Worm (Caenorhabditis elegans) whole organism, L4 larva: ENCODE results near the gene F14D7.18.
A peak's percentile ranks its signal among the peaks of the same experiment; 100 is the strongest.

Experiments
- F37D6.2 ChIP-seq: sonication (generic microtip); optimal IDR thresholded peaks from 2 replicates; lab custom pipeline; 2016; ENCODE audit warnings: mild to moderate bottlenecking, missing genetic modification characterization, missing compliant biosample characterization
- F49E8.2 ChIP-seq: sonication (generic microtip); optimal IDR thresholded peaks from 2 replicates; lab custom pipeline; 2016; ENCODE audit warnings: missing compliant biosample characterization, mild to moderate bottlenecking, missing genetic modification characterization, borderline replicate concordance
- T26A8.4 ChIP-seq: fragments of 200-800 bp; sonication (Bioruptor generic); IDR thresholded peaks from 2 replicates; pipeline ENCODE4 v1.3.6; 2022; ENCODE audit warnings: missing genetic modification characterization, missing compliant biosample characterization
- Y48G9A.11 ChIP-seq: fragments of 200-800 bp; sonication (Bioruptor generic); IDR thresholded peaks from 2 replicates; pipeline ENCODE4 v1.3.6; 2022; ENCODE audit warnings: missing genetic modification reagents, missing genetic modification characterization, missing compliant biosample characterization
- ZK337.2 ChIP-seq: fragments of 200-800 bp; sonication (Bioruptor generic); IDR thresholded peaks from 2 replicates; pipeline ENCODE4 v1.3.6; 2022; ENCODE audit warnings: missing genetic modification reagents, missing genetic modification characterization, missing compliant biosample characterization
- ama-1 ChIP-seq: fragments of 150-350 bp; optimal IDR thresholded peaks from 2 replicates; lab custom pipeline; 2014; ENCODE audit warnings: inconsistent platforms, mixed read lengths
- ceh-20 ChIP-seq: fragments of 200-800 bp; sonication (Bioruptor generic); IDR thresholded peaks from 2 replicates; pipeline ENCODE4 v1.3.6; 2022; ENCODE audit warnings: missing genetic modification reagents, missing genetic modification characterization, missing compliant biosample characterization
- ceh-62 ChIP-seq: sonication (generic microtip); optimal IDR thresholded peaks from 2 replicates; lab custom pipeline; 2017; ENCODE audit warnings: missing biosample characterization, missing genetic modification characterization
- daf-12 ChIP-seq: fragments of 150-350 bp; optimal IDR thresholded peaks from 2 replicates; lab custom pipeline; 2014; ENCODE audit warnings: missing biosample characterization, missing genetic modification reagents, missing genetic modification characterization
- dmd-8 ChIP-seq: fragments of 200-800 bp; sonication (Bioruptor generic); IDR thresholded peaks from 2 replicates; pipeline ENCODE4 v1.3.6; 2022; ENCODE audit warnings: missing genetic modification characterization, missing compliant biosample characterization
- gei-8 ChIP-seq: fragments of 200-800 bp; sonication (Bioruptor generic); optimal IDR thresholded peaks from 2 replicates; lab custom pipeline; 2018; ENCODE audit warnings: mild to moderate bottlenecking, missing genetic modification characterization, missing compliant biosample characterization
- hlh-11 ChIP-seq: fragments of 200-800 bp; sonication (Bioruptor generic); optimal IDR thresholded peaks from 2 replicates; lab custom pipeline; 2018; ENCODE audit warnings: mild to moderate bottlenecking, missing genetic modification characterization, missing compliant biosample characterization
- hlh-30 ChIP-seq: sonication (generic microtip); optimal IDR thresholded peaks from 2 replicates; lab custom pipeline; 2017; ENCODE audit warnings: antibody characterized with exemption, mild to moderate bottlenecking, missing genetic modification characterization, missing compliant biosample characterization; ENCODE audit not compliant: insufficient read depth
- lin-1 ChIP-seq: fragments of 200-800 bp; sonication (Bioruptor generic); IDR thresholded peaks from 2 replicates; pipeline ENCODE4 v1.3.6; 2022; ENCODE audit warnings: missing genetic modification reagents, missing genetic modification characterization, missing compliant biosample characterization
- lir-3 ChIP-seq: sonication (generic microtip); optimal IDR thresholded peaks from 2 replicates; lab custom pipeline; 2016; ENCODE audit warnings: mild to moderate bottlenecking, missing genetic modification characterization, missing compliant biosample characterization
- mep-1 ChIP-seq: fragments of 150-350 bp; sonication (generic microtip); optimal IDR thresholded peaks from 3 replicates; lab custom pipeline; 2014; ENCODE audit warnings: missing biosample characterization, missing genetic modification characterization
- mxl-2 ChIP-seq: fragments of 200-800 bp; sonication (Bioruptor generic); conservative IDR thresholded peaks from 2 replicates; pipeline ENCODE4 v1.3.6; 2022; ENCODE audit warnings: missing genetic modification reagents, missing genetic modification characterization, missing compliant biosample characterization
- nhr-10 ChIP-seq: fragments of 150-350 bp; optimal IDR thresholded peaks from 2 replicates; lab custom pipeline; 2014; ENCODE audit warnings: missing biosample characterization, missing genetic modification characterization
- nhr-102 ChIP-seq: sonication (generic microtip); optimal IDR thresholded peaks from 2 replicates; lab custom pipeline; 2016; ENCODE audit warnings: mild to moderate bottlenecking, missing genetic modification characterization, moderate library complexity, missing compliant biosample characterization
- nhr-11 ChIP-seq: fragments of 150-350 bp; optimal IDR thresholded peaks from 2 replicates; lab custom pipeline; 2014; ENCODE audit warnings: missing biosample characterization, missing genetic modification characterization
- nhr-237 ChIP-seq: sonication (generic microtip); optimal IDR thresholded peaks from 2 replicates; lab custom pipeline; 2017; ENCODE audit warnings: missing biosample characterization, missing genetic modification characterization
- nhr-25 ChIP-seq: sonication (generic microtip); optimal IDR thresholded peaks from 2 replicates; lab custom pipeline; 2017; ENCODE audit warnings: missing genetic modification characterization, mild to moderate bottlenecking, missing compliant biosample characterization, antibody characterized with exemption, moderate library complexity, borderline replicate concordance; ENCODE audit not compliant: insufficient read depth
- nhr-28 ChIP-seq: fragments of 150-350 bp; optimal IDR thresholded peaks from 2 replicates; lab custom pipeline; 2014; ENCODE audit warnings: missing biosample characterization, missing genetic modification characterization
- nhr-76 ChIP-seq: fragments of 150-350 bp; optimal IDR thresholded peaks from 2 replicates; lab custom pipeline; 2014; ENCODE audit warnings: missing biosample characterization, missing genetic modification characterization
- php-3 ChIP-seq: fragments of 200-800 bp; sonication (Bioruptor generic); IDR thresholded peaks from 2 replicates; pipeline ENCODE4 v1.3.6; 2022; ENCODE audit warnings: missing genetic modification reagents, missing genetic modification characterization, missing compliant biosample characterization
- rbr-2 ChIP-seq: sonication (generic microtip); optimal IDR thresholded peaks from 2 replicates; lab custom pipeline; 2016; ENCODE audit warnings: missing genotype, missing genetic modification characterization, missing compliant biosample characterization
- spr-1 ChIP-seq: sonication (generic microtip); optimal IDR thresholded peaks from 2 replicates; lab custom pipeline; 2016; ENCODE audit warnings: mild to moderate bottlenecking, missing genetic modification characterization, missing compliant biosample characterization
- spr-3 ChIP-seq: fragments of 200-800 bp; sonication (Bioruptor generic); optimal IDR thresholded peaks from 2 replicates; lab custom pipeline; 2018; ENCODE audit warnings: mild to moderate bottlenecking, missing genetic modification characterization, missing compliant biosample characterization
- tra-1 ChIP-seq: fragments of 200-800 bp; sonication (Bioruptor generic); IDR thresholded peaks from 2 replicates; pipeline ENCODE4 v1.3.6; 2022; ENCODE audit warnings: missing genetic modification reagents, missing genetic modification characterization, missing compliant biosample characterization
- unc-130 ChIP-seq: sonication (generic microtip); optimal IDR thresholded peaks from 2 replicates; lab custom pipeline; 2016; ENCODE audit warnings: missing genetic modification reagents, missing genetic modification characterization, missing compliant biosample characterization
- unc-62 ChIP-seq, 3 experiments: fragments of 150-350 bp in 1 of 3; sonication (generic microtip); optimal IDR thresholded peaks in 2 of 3; peaks in 1 of 3; 1 replicate in 1 of 3; 2 replicates in 2 of 3; lab custom pipeline; 2014 to 2017; ENCODE audit warnings: missing biosample characterization in 3 of 3, missing genetic modification characterization in 3 of 3, missing genetic modification reagents in 3 of 3, missing genotype in 1 of 3
- vab-7 ChIP-seq: fragments of 200-800 bp; sonication (Bioruptor generic); IDR thresholded peaks from 2 replicates; pipeline ENCODE4 v1.3.6; 2022; ENCODE audit warnings: missing genetic modification reagents, missing genetic modification characterization, missing compliant biosample characterization
- zfp-2 ChIP-seq: sonication (generic microtip); optimal IDR thresholded peaks from 2 replicates; lab custom pipeline; 2016; ENCODE audit warnings: mild to moderate bottlenecking, missing genetic modification characterization, missing compliant biosample characterization

The F14D7.18 gene

ce11 chrV:14317621-14318020 lies 27.1 kb upstream of the F14D7.18 start:
- TF ChIP-seq ceh-62 (no peak), nhr-11 (tag; lab: Kevin White, UChicago) (peak; percentile 29)

- peak; percentile 47 for TF ChIP-seq hlh-30 (tag; lab: Kevin White, UChicago)
- TF ChIP-seq nhr-28 (tag; lab: Kevin White, UChicago) = peak; percentile 20
- no peak for TF ChIP-seq zfp-2 (tag; lab: Kevin White, UChicago)
These were observed 26.7 kb upstream of the F14D7.18 start for ce11 chrV:14317204-14317603.

ce11 chrV:14316525-14316924 lies 26.0 kb upstream of the F14D7.18 start, which contains the start of gene F47B8.2:
TSS of gene F47B8.2 (minus strand) at chrV:14316625.
- no peak for TF ChIP-seq spr-3 (GFP tag; lab: Kevin White, UChicago)
- no peak for TF ChIP-seq rbr-2 (tag; lab: Kevin White, UChicago)
- no peak for TF ChIP-seq ama-1 (lab: Kevin White, UChicago)
- no peak for TF ChIP-seq mxl-2 (GFP tag; lab: Robert Waterston, UW)
- no peak for TF ChIP-seq ZK337.2 (GFP tag; lab: Robert Waterston, UW)
- no peak for TF ChIP-seq hlh-11 (tag; lab: Kevin White, UChicago)
- TF ChIP-seq lir-3 = no peak
- no peak for TF ChIP-seq F49E8.2 (tag; lab: Kevin White, UChicago)
- no peak for TF ChIP-seq nhr-25 (tag; lab: Kevin White, UChicago)
- TF ChIP-seq tra-1 = no peak
- TF ChIP-seq vab-7 = no peak
- no peak for TF ChIP-seq nhr-102 (tag; lab: Kevin White, UChicago)
- no peak for TF ChIP-seq gei-8 (GFP tag; lab: Kevin White, UChicago)
- no peak for TF ChIP-seq nhr-10 (tag; lab: Kevin White, UChicago)
- no peak for TF ChIP-seq F37D6.2 (tag; lab: Kevin White, UChicago)
- no peak for TF ChIP-seq Y48G9A.11 (GFP tag; lab: Robert Waterston, UW)
- no peak for TF ChIP-seq unc-130 (GFP tag; lab: Kevin White, UChicago)
- TF ChIP-seq nhr-11 (tag; lab: Kevin White, UChicago) = no peak
- TF ChIP-seq T26A8.4 (GFP tag; lab: Robert Waterston, UW) = no peak

ce11 chrV:14314236-14314635 lies 23.7 kb upstream of the F14D7.18 start, which contains the start of gene F47B8.1:
TSS of gene F47B8.1 (minus strand) at chrV:14314336.
- TF ChIP-seq lin-1 (GFP tag; lab: Robert Waterston, UW) = no peak
- peak in 1 of 2 experiments; percentile 19 for TF ChIP-seq unc-62 (GFP tag; optimal IDR thresholded peaks at IDR 0.05 in 1 of 2; lab: Kevin White, UChicago)
- no peak for TF ChIP-seq unc-62 (tag; optimal IDR thresholded peaks at IDR 0.05; lab: Kevin White, UChicago)

ce11 chrV:14312695-14313094 lies 22.2 kb upstream of the F14D7.18 start, which contains the start of gene F14D7.8:
TSS of gene F14D7.8 (minus strand) at chrV:14312795.
- no peak for TF ChIP-seq mxl-2 (GFP tag; lab: Robert Waterston, UW)
- TF ChIP-seq spr-1 = no peak
- TF ChIP-seq daf-12 (tag; lab: Kevin White, UChicago) = no peak
- TF ChIP-seq nhr-237 (tag; lab: Kevin White, UChicago) = no peak
- no peak for TF ChIP-seq lin-1 (GFP tag; lab: Robert Waterston, UW)
- no peak for TF ChIP-seq php-3 (GFP tag; lab: Robert Waterston, UW)
- TF ChIP-seq mep-1 (tag; lab: Kevin White, UChicago) = no peak

ce11 chrV:14311115-14311514 lies 20.6 kb upstream of the F14D7.18 start, which contains the start of gene ddn-3:
TSS of gene ddn-3 (minus strand) at chrV:14311215.
- TF ChIP-seq nhr-76 (tag; lab: Kevin White, UChicago) = no peak
- TF ChIP-seq dmd-8 = no peak
- TF ChIP-seq ceh-20 = no peak
